Fruit fly (Drosophila melanogaster) whole organism, adult: Measurements from ENCODE around the gene CG3308.

Experiments
- CG11617 ChIP-seq: fragments of 200-800 bp; sonication (Bioruptor generic); optimal IDR thresholded peaks from 2 replicates; lab custom pipeline; 2017; ENCODE audit warnings: mild to moderate bottlenecking, missing biosample characterization, missing genetic modification reagents, missing genetic modification characterization
- CG12768 ChIP-seq: fragments of 200-800 bp; sonication (Bioruptor generic); optimal IDR thresholded peaks from 2 replicates; lab custom pipeline; 2017; ENCODE audit warnings: missing biosample characterization, missing genetic modification characterization, mild to moderate bottlenecking, moderate library complexity, missing genetic modification reagents
- CG14711 ChIP-seq: fragments of 200-800 bp; sonication (Bioruptor generic); optimal IDR thresholded peaks from 2 replicates; lab custom pipeline; 2018; ENCODE audit warnings: missing biosample characterization, mild to moderate bottlenecking, missing genetic modification characterization, moderate library complexity
- CG1620 ChIP-seq: fragments of 200-800 bp; sonication (Bioruptor generic); optimal IDR thresholded peaks from 2 replicates; lab custom pipeline; 2016; ENCODE audit warnings: missing biosample characterization, missing genetic modification characterization
- CG33017 ChIP-seq: fragments of 200-800 bp; sonication (Bioruptor generic); optimal IDR thresholded peaks from 2 replicates; lab custom pipeline; 2018; ENCODE audit warnings: missing biosample characterization, mild to moderate bottlenecking, missing genetic modification characterization, moderate library complexity
- CG5204 ChIP-seq: fragments of 200-800 bp; sonication (Bioruptor generic); optimal IDR thresholded peaks from 2 replicates; lab custom pipeline; 2016; ENCODE audit warnings: missing biosample characterization, missing genetic modification characterization
- CG7045 ChIP-seq: fragments of 200-800 bp; sonication (Bioruptor generic); optimal IDR thresholded peaks from 2 replicates; lab custom pipeline; 2017; ENCODE audit warnings: missing biosample characterization, mild to moderate bottlenecking, missing genetic modification characterization
- CG7101 ChIP-seq: fragments of 200-800 bp; sonication (Bioruptor generic); optimal IDR thresholded peaks from 2 replicates; lab custom pipeline; 2018; ENCODE audit warnings: missing biosample characterization, mild to moderate bottlenecking, missing genetic modification characterization, moderate library complexity
- Clk ChIP-seq: fragments of 200-800 bp; sonication (Bioruptor generic); optimal IDR thresholded peaks from 2 replicates; lab custom pipeline; 2017; ENCODE audit warnings: missing biosample characterization, missing genetic modification characterization
- Crg-1 ChIP-seq: fragments of 200-800 bp; sonication (Bioruptor generic); optimal IDR thresholded peaks from 2 replicates; lab custom pipeline; 2016; ENCODE audit warnings: missing biosample characterization, missing genetic modification characterization
- Hr96 ChIP-seq: fragments of 200-800 bp; sonication (Bioruptor generic); optimal IDR thresholded peaks from 2 replicates; lab custom pipeline; 2016; ENCODE audit warnings: missing biosample characterization, missing genetic modification characterization
- Mnt ChIP-seq: fragments of 200-800 bp; sonication (Bioruptor generic); optimal IDR thresholded peaks from 2 replicates; lab custom pipeline; 2016; ENCODE audit warnings: missing biosample characterization, mild to moderate bottlenecking, missing genetic modification characterization
- bab1 ChIP-seq: fragments of 200-800 bp; sonication (Bioruptor generic); optimal IDR thresholded peaks from 3 replicates; lab custom pipeline; 2019; ENCODE audit warnings: missing biosample characterization, mild to moderate bottlenecking, missing genetic modification characterization, moderate library complexity
- cic ChIP-seq: fragments of 200-800 bp; sonication (Bioruptor generic); optimal IDR thresholded peaks from 2 replicates; lab custom pipeline; 2017; ENCODE audit warnings: missing biosample characterization, mild to moderate bottlenecking, missing genetic modification characterization, moderate library complexity
- cnc ChIP-seq, 2 experiments: fragments of >200 bp; optimal IDR thresholded peaks; 2 replicates each; lab custom pipeline; 2017
- kay ChIP-seq: fragments of 200-800 bp; sonication (Bioruptor generic); peaks from one replicate; lab custom pipeline; 2016; ENCODE audit warnings: missing biosample characterization, missing genetic modification characterization, borderline replicate concordance
- ovo ChIP-seq: fragments of 200-800 bp; sonication (Bioruptor generic); optimal IDR thresholded peaks from 2 replicates; lab custom pipeline; 2016; ENCODE audit warnings: missing biosample characterization, missing genetic modification characterization
- pad ChIP-seq: fragments of 200-800 bp; sonication (Bioruptor generic); optimal IDR thresholded peaks from 3 replicates; lab custom pipeline; 2017; ENCODE audit warnings: missing biosample characterization, missing genetic modification characterization, mild to moderate bottlenecking, moderate library complexity, missing genetic modification reagents
- tj ChIP-seq: fragments of 200-800 bp; sonication (Bioruptor generic); optimal IDR thresholded peaks from 3 replicates; lab custom pipeline; 2017; ENCODE audit warnings: missing biosample characterization, mild to moderate bottlenecking, missing genetic modification characterization, moderate library complexity
- toe ChIP-seq: fragments of 200-800 bp; sonication (Bioruptor generic); optimal IDR thresholded peaks from 2 replicates; lab custom pipeline; 2016; ENCODE audit warnings: missing biosample characterization, missing genetic modification characterization

The CG3308 gene

dm6 chr3R:21282897-21283296, 9.3 kb upstream of the CG3308 start, which contains the start of gene CG17298:
Gene CG17298 (plus strand): TSS chr3R:21283197.
- TF ChIP-seq CG1620 (GFP tag; lab: Kevin White, UChicago) (no peak), Clk (no peak), CG7101 (tag; lab: Kevin White, UChicago) (no peak), pad (GFP tag; lab: Kevin White, UChicago) (no peak), CG33017 (tag; lab: Kevin White, UChicago) (no peak), tj (GFP tag; lab: Kevin White, UChicago) (no peak), CG11617 (GFP tag; lab: Kevin White, UChicago) (no peak)

dm6 chr3R:21276111-21276510, 2.5 kb upstream of the CG3308 start, which contains the start of gene CG3301:
Gene CG3301 (minus strand): TSS chr3R:21276249.
- TF ChIP-seq Clk (no peak), CG5204 (GFP tag; lab: Kevin White, UChicago) (no peak), cic (GFP tag; lab: Kevin White, UChicago) (peak; percentile 79), CG14711 (tag; lab: Kevin White, UChicago) (no peak), ovo (peak; percentile 2), CG33017 (tag; lab: Kevin White, UChicago) (peak; percentile 62), kay (GFP tag; lab: Kevin White, UChicago) (no peak), cnc (optimal IDR thresholded peaks at IDR 0.05; lab: Kevin White, UChicago) (peak in 1 of 2 experiments; percentile 56), CG12768 (GFP tag; lab: Kevin White, UChicago) (peak; percentile 56), Hr96 (GFP tag; lab: Kevin White, UChicago) (peak; percentile 2), tj (GFP tag; lab: Kevin White, UChicago) (no peak), CG1620 (GFP tag; lab: Kevin White, UChicago) (no peak), CG7101 (tag; lab: Kevin White, UChicago) (no peak), bab1 (no peak), pad (GFP tag; lab: Kevin White, UChicago) (no peak), toe (GFP tag; lab: Kevin White, UChicago) (peak; percentile 19), Mnt (no peak), CG7045 (GFP tag; lab: Kevin White, UChicago) (no peak), CG11617 (GFP tag; lab: Kevin White, UChicago) (no peak), Crg-1 (GFP tag; lab: Kevin White, UChicago) (no peak)

- TF ChIP-seq kay (GFP tag; lab: Kevin White, UChicago) = peak; percentile 90
- TF ChIP-seq Hr96 (GFP tag; lab: Kevin White, UChicago) = no peak
These were observed 1.3 kb upstream of the CG3308 start for dm6 chr3R:21274870-21275269.

dm6 chr3R:21271208-21271607, 2.4 kb downstream of the CG3308 start:
- TF ChIP-seq Clk (no peak), tj (GFP tag; lab: Kevin White, UChicago) (no peak), Crg-1 (GFP tag; lab: Kevin White, UChicago) (no peak), pad (GFP tag; lab: Kevin White, UChicago) (no peak), CG5204 (GFP tag; lab: Kevin White, UChicago) (no peak), Mnt (no peak), toe (GFP tag; lab: Kevin White, UChicago) (no peak), CG14711 (tag; lab: Kevin White, UChicago) (no peak), ovo (no peak), CG7101 (tag; lab: Kevin White, UChicago) (no peak), CG1620 (GFP tag; lab: Kevin White, UChicago) (no peak)

dm6 chr3R:21270609-21271143, 2.9 kb downstream of the CG3308 start:
- no peak for TF ChIP-seq CG7101 (tag; lab: Kevin White, UChicago)
- TF ChIP-seq CG11617 (GFP tag; lab: Kevin White, UChicago) = no peak
- TF ChIP-seq Mnt = no peak
- no peak for TF ChIP-seq bab1
- TF ChIP-seq CG1620 (GFP tag; lab: Kevin White, UChicago) = no peak
- TF ChIP-seq CG14711 (tag; lab: Kevin White, UChicago) = no peak
- TF ChIP-seq tj (GFP tag; lab: Kevin White, UChicago) = no peak
- TF ChIP-seq Hr96 (GFP tag; lab: Kevin White, UChicago) = no peak
- no peak for TF ChIP-seq pad (GFP tag; lab: Kevin White, UChicago)
- TF ChIP-seq CG12768 (GFP tag; lab: Kevin White, UChicago) = no peak
- no peak for TF ChIP-seq ovo
- no peak for TF ChIP-seq cnc (optimal IDR thresholded peaks at IDR 0.05; lab: Kevin White, UChicago)
- TF ChIP-seq toe (GFP tag; lab: Kevin White, UChicago) = no peak

dm6 chr3R:21269923-21270322, 3.7 kb downstream of the CG3308 start, which contains the start of the genes AP-2sigma and Idi:
Gene AP-2sigma (minus strand): TSS chr3R:21270075.
Gene Idi (plus strand): TSS chr3R:21270126.
- peak; percentile 26 for TF ChIP-seq tj (GFP tag; lab: Kevin White, UChicago)
- peak; percentile 65 for TF ChIP-seq Crg-1 (GFP tag; lab: Kevin White, UChicago)
- TF ChIP-seq Clk = peak; percentile 47
- TF ChIP-seq Mnt = peak; percentile 55
- TF ChIP-seq CG12768 (GFP tag; lab: Kevin White, UChicago) = peak; percentile 22
- TF ChIP-seq toe (GFP tag; lab: Kevin White, UChicago) = no peak
- peak; percentile 31 for TF ChIP-seq bab1
- peak; percentile 26 for TF ChIP-seq CG14711 (tag; lab: Kevin White, UChicago)
- TF ChIP-seq CG11617 (GFP tag; lab: Kevin White, UChicago) = peak; percentile 34
- no peak for TF ChIP-seq CG5204 (GFP tag; lab: Kevin White, UChicago)
- peak; percentile 58 for TF ChIP-seq pad (GFP tag; lab: Kevin White, UChicago)
- peak; percentile 11 for TF ChIP-seq CG33017 (tag; lab: Kevin White, UChicago)
- peak; percentile 51 for TF ChIP-seq CG7101 (tag; lab: Kevin White, UChicago)
- TF ChIP-seq CG1620 (GFP tag; lab: Kevin White, UChicago) = peak; percentile 55
- TF ChIP-seq kay (GFP tag; lab: Kevin White, UChicago) = no peak
- peak; percentile 63 for TF ChIP-seq cic (GFP tag; lab: Kevin White, UChicago)
- TF ChIP-seq CG7045 (GFP tag; lab: Kevin White, UChicago) = peak; percentile 28
- TF ChIP-seq Hr96 (GFP tag; lab: Kevin White, UChicago) = no peak
